Fruit fly (Drosophila melanogaster) whole organism, embryonic: Measurements from ENCODE around the gene CG10345.

Experiments
- Bdp1 ChIP-seq: fragments of 200-800 bp; sonication (Bioruptor generic); optimal IDR thresholded peaks from 3 replicates; lab custom pipeline; 2016; ENCODE audit warnings: missing biosample characterization, missing genetic modification characterization
- CG2202 ChIP-seq: fragments of 200-800 bp; sonication (Bioruptor generic); optimal IDR thresholded peaks from 2 replicates; lab custom pipeline; 2018; ENCODE audit warnings: missing biosample characterization, mild to moderate bottlenecking, missing genetic modification characterization
- CG3838 ChIP-seq: fragments of 200-800 bp; sonication (Bioruptor generic); optimal IDR thresholded peaks from 3 replicates; lab custom pipeline; 2016; ENCODE audit warnings: missing biosample characterization, missing genetic modification characterization
- CG3847 ChIP-seq: fragments of 200-800 bp; sonication (Bioruptor generic); IDR thresholded peaks from 2 replicates; pipeline ENCODE4 v1.3.6; 2022; ENCODE audit warnings: missing biosample characterization, missing genetic modification characterization
- CG6175 ChIP-seq: fragments of 200-800 bp; sonication (Bioruptor generic); IDR thresholded peaks from 3 replicates; pipeline ENCODE4 v1.3.6; 2022; ENCODE audit warnings: missing biosample characterization, missing genetic modification characterization
- ato ChIP-seq: fragments of 200-800 bp; sonication (Bioruptor generic); IDR thresholded peaks from 2 replicates; pipeline ENCODE4 v1.3.6; 2022; ENCODE audit warnings: missing biosample characterization, missing genetic modification characterization; ENCODE audit not compliant: partially characterized antibody
- az2 ChIP-seq: fragments of 200-800 bp; sonication (Bioruptor generic); optimal IDR thresholded peaks from 3 replicates; lab custom pipeline; 2016; ENCODE audit warnings: missing biosample characterization, missing genetic modification characterization
- fru ChIP-seq: fragments of >200 bp; optimal IDR thresholded peaks from 2 replicates; lab custom pipeline; 2017
- psq ChIP-seq: fragments of 200-800 bp; sonication (Bioruptor generic); optimal IDR thresholded peaks from 2 replicates; lab custom pipeline; 2017; ENCODE audit warnings: missing biosample characterization, missing genetic modification characterization
- slp2 ChIP-seq: fragments of 200-800 bp; sonication (Bioruptor generic); optimal IDR thresholded peaks from 2 replicates; lab custom pipeline; 2016; ENCODE audit warnings: missing biosample characterization, missing genetic modification characterization
- tna ChIP-seq: fragments of 200-800 bp; sonication (Bioruptor generic); IDR thresholded peaks from 2 replicates; pipeline ENCODE4 v1.3.6; 2022; ENCODE audit warnings: missing biosample characterization, missing genetic modification characterization; ENCODE audit not compliant: partially characterized antibody

DNA sequence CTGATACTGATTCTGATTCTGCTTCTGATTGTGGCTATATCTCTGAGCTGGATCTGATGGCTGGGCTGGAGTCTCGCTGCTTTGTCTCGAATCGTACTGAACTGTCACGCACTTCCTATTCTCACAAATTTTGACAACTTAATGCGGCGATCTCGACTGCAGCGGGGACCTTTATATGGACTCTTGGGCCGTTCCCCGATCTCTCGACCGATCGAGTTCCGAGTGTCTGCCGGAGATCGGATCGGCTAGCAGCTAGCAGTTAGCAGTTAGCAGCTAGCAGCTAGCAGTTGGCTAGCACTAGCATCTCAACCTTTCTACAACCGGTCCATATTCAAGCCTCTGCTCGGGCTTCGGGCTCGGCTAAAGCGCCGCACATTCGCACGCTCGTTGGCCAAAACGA lies at the start of gene CG10345:
- TF ChIP-seq tna (GFP tag; lab: Robert Waterston, UW), result no peak
- no peak for TF ChIP-seq slp2
- no peak for TF ChIP-seq CG2202
- TF ChIP-seq CG6175, result no peak
- no peak for TF ChIP-seq Bdp1 (GFP tag; lab: Kevin White, UChicago)
- no peak for TF ChIP-seq CG3838 (GFP tag; lab: Kevin White, UChicago)
- TF ChIP-seq fru, result no peak
- no peak for TF ChIP-seq az2 (GFP tag; lab: Kevin White, UChicago)
- no peak for TF ChIP-seq psq
- no peak for TF ChIP-seq ato (GFP tag; lab: Robert Waterston, UW)
- no peak for TF ChIP-seq CG3847 (GFP tag; lab: Robert Waterston, UW)
